Worm (Caenorhabditis elegans): ENCODE data around the gene cutl-1.

DNA sequence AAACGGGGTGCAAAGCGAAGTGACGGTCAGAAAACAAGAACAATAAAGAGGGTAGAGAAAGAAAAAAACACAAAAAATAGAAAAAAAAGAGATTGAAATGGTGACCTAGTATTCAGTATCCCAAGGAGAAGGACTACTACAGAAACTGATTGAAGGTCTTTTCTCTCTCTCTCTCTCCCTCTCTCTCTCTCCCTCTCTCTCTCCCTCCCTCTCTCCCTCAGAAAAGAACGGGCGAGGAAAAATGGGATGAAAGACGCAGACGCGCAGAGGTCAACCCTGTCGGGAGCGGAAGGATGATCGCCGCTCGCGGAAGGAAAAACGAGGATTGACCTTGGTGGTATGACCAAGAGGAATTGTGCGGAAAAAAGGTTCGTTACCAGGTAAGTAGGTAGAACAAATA lies 31.4 kb downstream of the cutl-1 start:
- TF ChIP-seq fos-1 (tag; optimal IDR thresholded peaks at IDR 0.05), result no peak
- TF ChIP-seq nhr-11 (tag; optimal IDR thresholded peaks at IDR 0.05), result no peak
- no peak for TF ChIP-seq spr-3 (GFP tag; optimal IDR thresholded peaks at IDR 0.05)
- no peak for TF ChIP-seq ZK546.5 (tag; optimal IDR thresholded peaks at IDR 0.05)
- no peak for TF ChIP-seq unc-130 (GFP tag; optimal IDR thresholded peaks at IDR 0.05)
- no peak for TF ChIP-seq zip-11 (GFP tag; IDR thresholded peaks at IDR 0.05)
- no peak for TF ChIP-seq nhr-77 (tag; optimal IDR thresholded peaks at IDR 0.05)
- no peak for TF ChIP-seq skn-1 (tag; optimal IDR thresholded peaks at IDR 0.05)
- peak; percentile 8 for TF ChIP-seq mep-1 (tag; optimal IDR thresholded peaks at IDR 0.05)
